Fruit fly (Drosophila melanogaster): ENCODE results near the gene sicily.

Gene sicily

dm6 chrX:11922650-11923237, 31.2 kb downstream of the sicily start:
- TF ChIP-seq Hnf4 (GFP tag; optimal IDR thresholded peaks at IDR 0.05) (peak; percentile 2), Rel (GFP tag; optimal IDR thresholded peaks at IDR 0.05) (no peak), Rel (tag; optimal IDR thresholded peaks at IDR 0.05) (peak; percentile 94), sage (GFP tag; optimal IDR thresholded peaks at IDR 0.05) (peak; percentile 17), Vsx2 (GFP tag; optimal IDR thresholded peaks at IDR 0.05; ENCODE audit: partially characterized antibody) (no peak)

dm6 chrX:11923698-11924097, 32.2 kb downstream of the sicily start:
- TF ChIP-seq Rel (GFP tag; optimal IDR thresholded peaks at IDR 0.05) (no peak), Rel (tag; optimal IDR thresholded peaks at IDR 0.05) (peak; percentile 25), HLH106 (tag; optimal IDR thresholded peaks at IDR 0.05) (no peak)

- TF ChIP-seq Rel (GFP tag; optimal IDR thresholded peaks at IDR 0.05) (no peak), Rel (tag; optimal IDR thresholded peaks at IDR 0.05) (peak; percentile 1), pan (optimal IDR thresholded peaks at IDR 0.05) (no peak), Sp1 (GFP tag; optimal IDR thresholded peaks at IDR 0.05) (peak; percentile 10), dl (GFP tag; optimal IDR thresholded peaks at IDR 0.05; ENCODE audit: insufficient read depth in 1 of 2, partially characterized antibody in 2 of 2) (no peak), Hnf4 (GFP tag; optimal IDR thresholded peaks at IDR 0.05) (no peak), GATAd (GFP tag; optimal IDR thresholded peaks at IDR 0.05) (no peak), Myc (optimal IDR thresholded peaks at IDR 0.05) (no peak), Hr83 (GFP tag; optimal IDR thresholded peaks at IDR 0.05; ENCODE audit: poor library complexity, severe bottlenecking) (no peak), tai (GFP tag; optimal IDR thresholded peaks at IDR 0.05) (no peak), HLH106 (tag; optimal IDR thresholded peaks at IDR 0.05) (peak; percentile 34)
Measured at dm6 chrX:11924562-11924961, 33.0 kb downstream of the sicily start, which contains the start of gene Sclp. TSS of gene Sclp (minus strand) at chrX:11924662.

- TF ChIP-seq CrebA (GFP tag; optimal IDR thresholded peaks at IDR 0.05; ENCODE audit: borderline replicate concordance) (no peak), HLH106 (tag; optimal IDR thresholded peaks at IDR 0.05) (peak; percentile 88), Jra (GFP tag; optimal IDR thresholded peaks at IDR 0.05) (no peak), Vsx2 (GFP tag; optimal IDR thresholded peaks at IDR 0.05; ENCODE audit: partially characterized antibody) (no peak), sv (GFP tag; optimal IDR thresholded peaks at IDR 0.05) (no peak), Abd-B (GFP tag; optimal IDR thresholded peaks at IDR 0.05) (no peak), Sp1 (GFP tag; optimal IDR thresholded peaks at IDR 0.05) (peak; percentile 75), Dif (GFP tag; optimal IDR thresholded peaks at IDR 0.05; ENCODE audit: partially characterized antibody) (no peak), OdsH (GFP tag; optimal IDR thresholded peaks at IDR 0.05) (peak; percentile 57), tai (GFP tag; optimal IDR thresholded peaks at IDR 0.05) (no peak), brk (GFP tag; optimal IDR thresholded peaks at IDR 0.05) (peak; percentile 68), Mio (GFP tag; optimal IDR thresholded peaks at IDR 0.05) (no peak), Myc (optimal IDR thresholded peaks at IDR 0.05) (no peak), Rel (GFP tag; optimal IDR thresholded peaks at IDR 0.05) (no peak), Rel (tag; optimal IDR thresholded peaks at IDR 0.05) (peak; percentile 56), dsf (GFP tag; optimal IDR thresholded peaks at IDR 0.05; ENCODE audit: borderline replicate concordance) (no peak), GATAd (GFP tag; optimal IDR thresholded peaks at IDR 0.05) (no peak), woc (GFP tag; optimal IDR thresholded peaks at IDR 0.05) (peak; percentile 23), Hr78 (GFP tag; optimal IDR thresholded peaks at IDR 0.05) (no peak), fru (GFP tag; optimal IDR thresholded peaks at IDR 0.05) (peak; percentile 55), rgr (GFP tag; optimal IDR thresholded peaks at IDR 0.05) (peak; percentile 68), ey (GFP tag; optimal IDR thresholded peaks at IDR 0.05) (peak; percentile 69), N (GFP tag; optimal IDR thresholded peaks at IDR 0.05) (no peak), pan (optimal IDR thresholded peaks at IDR 0.05) (no peak), foxo (GFP tag; optimal IDR thresholded peaks at IDR 0.05) (peak in 1 of 2 experiments; percentile 67), dmrt93B (GFP tag; optimal IDR thresholded peaks at IDR 0.05) (peak; percentile 47), jim (GFP tag; optimal IDR thresholded peaks at IDR 0.05) (no peak), h (GFP tag; optimal IDR thresholded peaks at IDR 0.05) (peak; percentile 80), CG32264 (GFP tag; optimal IDR thresholded peaks at IDR 0.05) (peak; percentile 42), usp (GFP tag; optimal IDR thresholded peaks at IDR 0.05) (no peak), Dfd (GFP tag; optimal IDR thresholded peaks at IDR 0.05) (no peak), psq (GFP tag; optimal IDR thresholded peaks at IDR 0.05) (peak; percentile 29), Hr83 (GFP tag; optimal IDR thresholded peaks at IDR 0.05; ENCODE audit: poor library complexity, severe bottlenecking) (peak; percentile 2), CG9705 (GFP tag; optimal IDR thresholded peaks at IDR 0.05) (peak; percentile 30), br (GFP tag; optimal IDR thresholded peaks at IDR 0.05) (peak; percentile 19), sage (GFP tag; optimal IDR thresholded peaks at IDR 0.05) (peak; percentile 60), lola (GFP tag; optimal IDR thresholded peaks at IDR 0.05) (no peak), Hnf4 (GFP tag; optimal IDR thresholded peaks at IDR 0.05) (peak; percentile 59), dl (GFP tag; optimal IDR thresholded peaks at IDR 0.05; ENCODE audit: insufficient read depth in 1 of 2, partially characterized antibody in 2 of 2) (no peak)
Measured at dm6 chrX:11925213-11925612, 33.7 kb downstream of the sicily start.
